Worm (Caenorhabditis elegans): Measurements from ENCODE around the gene C14A6.3.

DNA sequence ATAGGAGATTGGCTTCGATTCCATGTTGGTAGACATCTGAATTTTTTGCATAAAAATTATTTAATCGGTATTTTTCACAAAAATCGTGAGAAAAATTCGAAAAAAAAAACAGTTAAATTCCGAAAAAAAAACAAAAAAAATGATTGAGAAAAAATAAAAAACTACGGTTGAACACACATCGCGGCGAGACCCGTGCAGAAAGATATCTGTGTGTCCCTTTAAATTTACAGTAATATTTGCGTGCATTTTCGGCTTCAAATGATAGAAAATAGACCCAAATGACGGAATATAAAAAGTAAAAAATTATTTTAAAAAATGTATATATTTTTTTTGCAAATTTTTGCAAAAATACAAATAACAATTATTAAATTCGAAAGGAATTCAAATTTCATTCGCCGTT, 8.5 kb upstream of the C14A6.3 start:
- TF ChIP-seq ceh-48 (tag; optimal IDR thresholded peaks at IDR 0.05) = no peak
- TF ChIP-seq syd-9 (tag; optimal IDR thresholded peaks at IDR 0.05) = no peak
- TF ChIP-seq pha-2 (tag; optimal IDR thresholded peaks at IDR 0.05) = no peak
- TF ChIP-seq pax-1 (tag; optimal IDR thresholded peaks at IDR 0.05) = no peak
- no peak for TF ChIP-seq npax-4 (tag; optimal IDR thresholded peaks at IDR 0.05)
- TF ChIP-seq unc-3 (GFP tag; conservative IDR thresholded peaks at IDR 0.05) = no peak
- no peak for TF ChIP-seq unc-3 (tag; optimal IDR thresholded peaks at IDR 0.05)
- TF ChIP-seq ets-4 (tag; optimal IDR thresholded peaks at IDR 0.05) = no peak
- TF ChIP-seq ceh-2 (tag; optimal IDR thresholded peaks at IDR 0.05) = no peak
- TF ChIP-seq nhr-11 (tag; optimal IDR thresholded peaks at IDR 0.05) = no peak
- TF ChIP-seq unc-55 (GFP tag; optimal IDR thresholded peaks at IDR 0.05) = no peak
- TF ChIP-seq ahr-1 (tag; optimal IDR thresholded peaks at IDR 0.05) = no peak

Data from whole organism, late embryonic.